Worm (Caenorhabditis elegans) whole organism, L4 larva: ENCODE results near the gene C36C9.6.

Experiments
- F26F4.8 ChIP-seq: fragments of 200-800 bp; sonication (Bioruptor generic); conservative IDR thresholded peaks from 2 replicates; pipeline ENCODE4 v1.3.6; 2022; ENCODE audit warnings: missing genetic modification characterization, missing compliant biosample characterization
- F49E8.2 ChIP-seq: sonication (generic microtip); optimal IDR thresholded peaks from 2 replicates; lab custom pipeline; 2016; ENCODE audit warnings: missing compliant biosample characterization, mild to moderate bottlenecking, missing genetic modification characterization, borderline replicate concordance
- ceh-62 ChIP-seq: sonication (generic microtip); optimal IDR thresholded peaks from 2 replicates; lab custom pipeline; 2017; ENCODE audit warnings: missing biosample characterization, missing genetic modification characterization
- daf-16 ChIP-seq, 3 experiments: sonication (generic microtip); optimal IDR thresholded peaks; 2 replicates each; lab custom pipeline; 2016 to 2017; ENCODE audit warnings: missing genetic modification characterization in 3 of 3, missing genetic modification reagents in 3 of 3, mild to moderate bottlenecking in 2 of 3, missing compliant biosample characterization in 2 of 3, missing biosample characterization in 1 of 3, moderate library complexity in 1 of 3
- lin-13 ChIP-seq: fragments of 150-350 bp; optimal IDR thresholded peaks from 2 replicates; lab custom pipeline; 2014; ENCODE audit warnings: missing biosample characterization, missing genetic modification reagents, missing genetic modification characterization
- lin-39 ChIP-seq: fragments of 150-350 bp; optimal IDR thresholded peaks from 2 replicates; lab custom pipeline; 2014; ENCODE audit warnings: missing biosample characterization, missing genetic modification reagents, missing genetic modification characterization
- lir-3 ChIP-seq: sonication (generic microtip); optimal IDR thresholded peaks from 2 replicates; lab custom pipeline; 2016; ENCODE audit warnings: mild to moderate bottlenecking, missing genetic modification characterization, missing compliant biosample characterization
- mdl-1 ChIP-seq, 2 experiments: fragments of 150-350 bp in 1 of 2; sonication (generic microtip) in 1 of 2; optimal IDR thresholded peaks; 2 replicates each; lab custom pipeline; 2014 to 2017; ENCODE audit warnings: missing biosample characterization in 2 of 2, missing genetic modification characterization in 2 of 2
- mdt-29 ChIP-seq: fragments of 200-800 bp; sonication (Bioruptor generic); IDR thresholded peaks from 2 replicates; pipeline ENCODE4 v1.3.6; 2022; ENCODE audit warnings: missing genetic modification reagents, missing genetic modification characterization, missing compliant biosample characterization
- mxl-3 ChIP-seq: fragments of 200-800 bp; sonication (Bioruptor generic); optimal IDR thresholded peaks from 2 replicates; lab custom pipeline; 2018; ENCODE audit warnings: mild to moderate bottlenecking, missing genetic modification characterization, missing compliant biosample characterization
- nhr-10 ChIP-seq: fragments of 150-350 bp; optimal IDR thresholded peaks from 2 replicates; lab custom pipeline; 2014; ENCODE audit warnings: missing biosample characterization, missing genetic modification characterization
- nhr-25 ChIP-seq: sonication (generic microtip); optimal IDR thresholded peaks from 2 replicates; lab custom pipeline; 2017; ENCODE audit warnings: missing genetic modification characterization, mild to moderate bottlenecking, missing compliant biosample characterization, antibody characterized with exemption, moderate library complexity, borderline replicate concordance; ENCODE audit not compliant: insufficient read depth
- nhr-42 ChIP-seq: fragments of 200-800 bp; sonication (Bioruptor generic); IDR thresholded peaks from 2 replicates; pipeline ENCODE4 v1.3.6; 2022; ENCODE audit warnings: missing genetic modification characterization, missing compliant biosample characterization
- nhr-48 ChIP-seq: sonication (generic microtip); optimal IDR thresholded peaks from 2 replicates; lab custom pipeline; 2016; ENCODE audit warnings: mild to moderate bottlenecking, missing genetic modification characterization, missing compliant biosample characterization
- nhr-77 ChIP-seq: fragments of 150-350 bp; optimal IDR thresholded peaks from 2 replicates; lab custom pipeline; 2014; ENCODE audit warnings: missing biosample characterization, missing genetic modification characterization
- set-16 ChIP-seq: fragments of 200-800 bp; sonication (Bioruptor generic); IDR thresholded peaks from 2 replicates; pipeline ENCODE4 v1.3.6; 2022; ENCODE audit warnings: missing genetic modification reagents, missing genetic modification characterization, missing compliant biosample characterization
- snpc-1.2 ChIP-seq: fragments of 200-800 bp; sonication (Bioruptor generic); IDR thresholded peaks from 2 replicates; pipeline ENCODE4 v1.3.6; 2022; ENCODE audit warnings: missing genetic modification reagents, missing genetic modification characterization, missing compliant biosample characterization
- tra-1 ChIP-seq: fragments of 200-800 bp; sonication (Bioruptor generic); IDR thresholded peaks from 2 replicates; pipeline ENCODE4 v1.3.6; 2022; ENCODE audit warnings: missing genetic modification reagents, missing genetic modification characterization, missing compliant biosample characterization
- unc-62 ChIP-seq, 3 experiments: fragments of 150-350 bp in 1 of 3; sonication (generic microtip); optimal IDR thresholded peaks in 2 of 3; peaks in 1 of 3; 1 replicate in 1 of 3; 2 replicates in 2 of 3; lab custom pipeline; 2014 to 2017; ENCODE audit warnings: missing biosample characterization in 3 of 3, missing genetic modification characterization in 3 of 3, missing genetic modification reagents in 3 of 3, missing genotype in 1 of 3
- zag-1 ChIP-seq: fragments of 150-350 bp; optimal IDR thresholded peaks from 2 replicates; lab custom pipeline; 2014; ENCODE audit warnings: missing biosample characterization, missing genetic modification characterization

Gene C36C9.6

DNA sequence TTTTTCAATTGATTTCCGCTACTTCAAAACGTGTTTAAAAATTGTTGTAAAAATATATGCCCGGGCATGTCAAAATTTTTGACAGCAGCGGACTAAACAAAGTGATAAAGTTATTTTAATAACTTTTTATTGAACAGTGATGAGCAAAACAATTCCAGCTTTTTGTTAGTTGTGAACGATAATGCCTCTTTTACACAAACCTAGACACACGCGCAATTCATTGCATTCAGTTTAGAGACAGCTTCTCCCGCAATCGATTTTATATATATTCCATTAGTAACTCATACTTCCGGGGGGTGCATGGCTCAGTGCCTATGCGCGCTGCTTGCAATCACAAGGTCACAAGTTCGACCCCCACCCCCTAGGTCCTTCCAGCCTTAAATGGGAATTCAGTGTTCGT lies 36.6 kb downstream of the C36C9.6 start, which contains the start of gene ZK380.6:
TSS of gene ZK380.6 (plus strand) at position 301 of the 400 bp plus-strand sequence.
- no peak for TF ChIP-seq set-16 (GFP tag; lab: Robert Waterston, UW)
- TF ChIP-seq lir-3 (tag; lab: Kevin White, UChicago): no peak
- no peak for TF ChIP-seq snpc-1.2
- TF ChIP-seq tra-1 (GFP tag; lab: Robert Waterston, UW): no peak
- no peak for TF ChIP-seq nhr-42 (GFP tag; lab: Robert Waterston, UW)
- no peak for TF ChIP-seq F26F4.8 (GFP tag; lab: Robert Waterston, UW)
- TF ChIP-seq nhr-25 (tag; lab: Kevin White, UChicago): no peak
- no peak for TF ChIP-seq mdt-29
- TF ChIP-seq mxl-3 (GFP tag; lab: Kevin White, UChicago): no peak
- TF ChIP-seq nhr-48 (tag; lab: Kevin White, UChicago): no peak
- no peak for TF ChIP-seq nhr-77
- no peak for TF ChIP-seq nhr-10 (tag; lab: Kevin White, UChicago)

- no peak for TF ChIP-seq mdl-1 (tag; optimal IDR thresholded peaks at IDR 0.05; lab: Kevin White, UChicago)
- no peak for TF ChIP-seq ceh-62
- peak in 1 of 2 experiments; percentile 92 for TF ChIP-seq unc-62 (GFP tag; optimal IDR thresholded peaks at IDR 0.05 in 1 of 2; lab: Kevin White, UChicago)
- no peak for TF ChIP-seq unc-62 (tag; optimal IDR thresholded peaks at IDR 0.05; lab: Kevin White, UChicago)
- TF ChIP-seq zag-1: no peak
Observed at ce11 chrX:1651668-1652067, 39.1 kb downstream of the C36C9.6 start, which contains the start of gene ZK380.4. Gene ZK380.4, minus strand, starts transcription at chrX:1651994.

- TF ChIP-seq daf-16 (GFP tag; optimal IDR thresholded peaks at IDR 0.05; lab: Kevin White, UChicago) (no peak), daf-16 (tag; optimal IDR thresholded peaks at IDR 0.05; lab: Kevin White, UChicago) (peak; percentile 14), lin-13 (GFP tag; lab: Kevin White, UChicago) (peak; percentile 1), unc-62 (GFP tag; optimal IDR thresholded peaks at IDR 0.05 in 1 of 2; lab: Kevin White, UChicago) (peak in 1 of 2 experiments; percentile 98), unc-62 (tag; optimal IDR thresholded peaks at IDR 0.05; lab: Kevin White, UChicago) (no peak), lin-39 (no peak), mdt-29 (no peak), nhr-77 (no peak), F49E8.2 (peak; percentile 12)
Observed at ce11 chrX:1643442-1644096, 47.2 kb downstream of the C36C9.6 start.
